Worm (Caenorhabditis elegans) whole organism, mixed stage, embryonic: Measurements from ENCODE around the gene vglu-2.
A peak's percentile ranks its signal among the peaks of the same experiment; 100 is the strongest.

Experiments used
- M03D4.4 ChIP-seq: sonication (generic microtip); optimal IDR thresholded peaks from 2 replicates; lab custom pipeline; 2017; ENCODE audit warnings: mild to moderate bottlenecking, missing genetic modification characterization, missing compliant biosample characterization
- bed-3 ChIP-seq: fragments of 200-800 bp; sonication (Bioruptor generic); optimal IDR thresholded peaks from 3 replicates; lab custom pipeline; 2018; ENCODE audit warnings: mild to moderate bottlenecking, missing genetic modification characterization, moderate library complexity, missing compliant biosample characterization
- blmp-1 ChIP-seq: fragments of 150-350 bp; optimal IDR thresholded peaks from 2 replicates; lab custom pipeline; 2014; ENCODE audit warnings: missing biosample characterization, missing genetic modification characterization
- ceh-39 ChIP-seq: fragments of 150-350 bp; optimal IDR thresholded peaks from 2 replicates; lab custom pipeline; 2014; ENCODE audit warnings: missing biosample characterization, missing genetic modification characterization
- ceh-83 ChIP-seq: fragments of 200-800 bp; sonication (Bioruptor generic); optimal IDR thresholded peaks from 2 replicates; lab custom pipeline; 2018; ENCODE audit warnings: mild to moderate bottlenecking, missing genetic modification characterization, missing compliant biosample characterization
- ces-1 ChIP-seq: fragments of 150-350 bp; optimal IDR thresholded peaks from 2 replicates; lab custom pipeline; 2014; ENCODE audit warnings: missing biosample characterization, missing genetic modification reagents, missing genetic modification characterization
- cnd-1 ChIP-seq: fragments of 200-800 bp; sonication (Bioruptor generic); optimal IDR thresholded peaks from 2 replicates; lab custom pipeline; 2018; ENCODE audit warnings: mild to moderate bottlenecking, missing genetic modification characterization, missing compliant biosample characterization
- drap-1 ChIP-seq: fragments of 200-800 bp; sonication (Bioruptor generic); optimal IDR thresholded peaks from 3 replicates; lab custom pipeline; 2018; ENCODE audit warnings: mild to moderate bottlenecking, missing genetic modification characterization, missing compliant biosample characterization
- elt-1 ChIP-seq: sonication (generic microtip); optimal IDR thresholded peaks from 2 replicates; lab custom pipeline; 2017; ENCODE audit warnings: missing genetic modification characterization, mild to moderate bottlenecking, missing compliant biosample characterization, antibody characterized with exemption, moderate library complexity, borderline replicate concordance; ENCODE audit not compliant: insufficient read depth
- elt-3 ChIP-seq: fragments of 150-350 bp; optimal IDR thresholded peaks from 2 replicates; lab custom pipeline; 2014; ENCODE audit warnings: missing biosample characterization, missing genetic modification characterization
- flh-1 ChIP-seq: fragments of 200-800 bp; sonication (Bioruptor generic); optimal IDR thresholded peaks from 2 replicates; lab custom pipeline; 2018; ENCODE audit warnings: mild to moderate bottlenecking, missing genetic modification characterization, moderate library complexity, missing compliant biosample characterization
- ham-2 ChIP-seq: fragments of 200-800 bp; sonication (Bioruptor generic); optimal IDR thresholded peaks from 2 replicates; lab custom pipeline; 2018; ENCODE audit warnings: mild to moderate bottlenecking, missing genetic modification characterization, missing compliant biosample characterization
- hlh-1 ChIP-seq: fragments of 150-350 bp; optimal IDR thresholded peaks from 2 replicates; lab custom pipeline; 2014; ENCODE audit warnings: missing biosample characterization, missing genetic modification reagents, missing genetic modification characterization
- lin-13 ChIP-seq: fragments of 150-350 bp; optimal IDR thresholded peaks from 2 replicates; lab custom pipeline; 2014; ENCODE audit warnings: missing biosample characterization, missing genetic modification characterization
- lin-32 ChIP-seq: fragments of 200-800 bp; sonication (Bioruptor generic); optimal IDR thresholded peaks from 2 replicates; lab custom pipeline; 2018; ENCODE audit warnings: mild to moderate bottlenecking, missing genetic modification characterization, missing compliant biosample characterization
- lsy-2 ChIP-seq: fragments of 150-350 bp; optimal IDR thresholded peaks from 2 replicates; lab custom pipeline; 2014; ENCODE audit warnings: missing biosample characterization, missing genetic modification characterization
- mab-5 ChIP-seq: fragments of 150-350 bp; optimal IDR thresholded peaks from 2 replicates; lab custom pipeline; 2014; ENCODE audit warnings: missing biosample characterization, missing genetic modification characterization
- mep-1 ChIP-seq: fragments of 150-350 bp; optimal IDR thresholded peaks from 2 replicates; lab custom pipeline; 2017; ENCODE audit warnings: missing biosample characterization, missing genetic modification reagents, missing genetic modification characterization, inconsistent platforms
- mls-2 ChIP-seq: sonication (generic microtip); optimal IDR thresholded peaks from 2 replicates; lab custom pipeline; 2016; ENCODE audit warnings: mild to moderate bottlenecking, missing genetic modification characterization, moderate library complexity, missing compliant biosample characterization
- nhr-12 ChIP-seq: fragments of 150-350 bp; optimal IDR thresholded peaks from 2 replicates; lab custom pipeline; 2014; ENCODE audit warnings: missing biosample characterization, missing genetic modification characterization
- nhr-2 ChIP-seq: fragments of 150-350 bp; optimal IDR thresholded peaks from 2 replicates; lab custom pipeline; 2014; ENCODE audit warnings: missing biosample characterization, missing genetic modification characterization
- nhr-237 ChIP-seq: fragments of 150-350 bp; optimal IDR thresholded peaks from 2 replicates; lab custom pipeline; 2014; ENCODE audit warnings: missing biosample characterization, missing genetic modification characterization
- nhr-28 ChIP-seq: fragments of 150-350 bp; optimal IDR thresholded peaks from 2 replicates; lab custom pipeline; 2014; ENCODE audit warnings: missing biosample characterization, missing genetic modification characterization
- pha-4 ChIP-seq: fragments of 150-350 bp; optimal IDR thresholded peaks from 2 replicates; lab custom pipeline; 2018; ENCODE audit warnings: missing biosample characterization, missing genetic modification reagents, missing genetic modification characterization
- sem-2 ChIP-seq: fragments of 200-800 bp; sonication (Bioruptor generic); optimal IDR thresholded peaks from 2 replicates; lab custom pipeline; 2018; ENCODE audit warnings: mild to moderate bottlenecking, missing genetic modification characterization, missing compliant biosample characterization
- snpc-4 ChIP-seq: fragments of 150-350 bp; optimal IDR thresholded peaks from 2 replicates; lab custom pipeline; 2014; ENCODE audit warnings: missing biosample characterization, missing genetic modification characterization
- sptf-1 ChIP-seq: sonication (generic microtip); optimal IDR thresholded peaks from 2 replicates; lab custom pipeline; 2017; ENCODE audit warnings: mild to moderate bottlenecking, missing genetic modification characterization, moderate library complexity, missing compliant biosample characterization
- tbx-8 ChIP-seq: fragments of 200-800 bp; sonication (Bioruptor generic); optimal IDR thresholded peaks from 2 replicates; lab custom pipeline; 2018; ENCODE audit warnings: mild to moderate bottlenecking, missing genetic modification characterization, moderate library complexity, missing compliant biosample characterization
- unc-120 ChIP-seq: sonication (generic microtip); optimal IDR thresholded peaks from 2 replicates; lab custom pipeline; 2017; ENCODE audit warnings: missing genetic modification characterization, missing compliant biosample characterization; ENCODE audit not compliant: poor library complexity, severe bottlenecking
- unc-39 ChIP-seq: fragments of 150-350 bp; optimal IDR thresholded peaks from 2 replicates; lab custom pipeline; 2014; ENCODE audit warnings: missing biosample characterization, missing genetic modification characterization
- unc-62 ChIP-seq: fragments of 150-350 bp; optimal IDR thresholded peaks from 2 replicates; lab custom pipeline; 2014; ENCODE audit warnings: missing biosample characterization, missing genetic modification reagents, missing genetic modification characterization
- zip-8 ChIP-seq: fragments of 150-350 bp; optimal IDR thresholded peaks from 2 replicates; lab custom pipeline; 2014; ENCODE audit warnings: missing biosample characterization, missing genetic modification characterization
- ztf-11 ChIP-seq: fragments of 150-350 bp; optimal IDR thresholded peaks from 2 replicates; lab custom pipeline; 2014; ENCODE audit warnings: missing biosample characterization, missing genetic modification characterization

vglu-2 gene

DNA sequence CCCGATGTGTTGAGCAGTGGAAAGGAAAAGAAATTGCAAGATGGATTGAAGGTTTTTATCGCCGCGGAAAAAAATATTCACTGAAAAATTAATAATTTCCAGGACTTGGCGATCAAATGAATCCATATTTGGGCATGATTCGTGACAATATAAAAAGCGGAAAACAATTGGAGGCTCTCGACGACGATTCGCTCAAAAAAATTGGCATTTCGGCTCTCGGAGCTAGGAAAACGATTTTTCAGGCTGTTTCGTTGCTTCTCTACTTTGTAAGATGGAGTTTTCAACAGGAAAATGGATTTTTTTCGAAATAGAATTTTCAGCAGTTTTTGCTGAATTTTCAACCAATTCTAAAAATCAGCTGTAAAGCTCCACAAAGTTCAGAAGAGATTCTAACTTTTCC is 23.1 kb upstream of the vglu-2 start:
- TF ChIP-seq nhr-28 (tag; lab: Kevin White, UChicago) (no peak), unc-39 (tag; lab: Kevin White, UChicago) (no peak), lin-32 (GFP tag; lab: Kevin White, UChicago) (no peak), mab-5 (tag; lab: Kevin White, UChicago) (no peak), drap-1 (GFP tag; lab: Kevin White, UChicago) (no peak), hlh-1 (tag; lab: Kevin White, UChicago) (no peak), elt-1 (tag; lab: Kevin White, UChicago) (no peak), tbx-8 (no peak), elt-3 (no peak), ceh-39 (tag; lab: Kevin White, UChicago) (no peak), ham-2 (GFP tag; lab: Kevin White, UChicago) (no peak), lin-13 (no peak), pha-4 (tag; lab: Kevin White, UChicago) (no peak), bed-3 (GFP tag; lab: Kevin White, UChicago) (no peak), ces-1 (GFP tag; lab: Kevin White, UChicago) (no peak)

DNA sequence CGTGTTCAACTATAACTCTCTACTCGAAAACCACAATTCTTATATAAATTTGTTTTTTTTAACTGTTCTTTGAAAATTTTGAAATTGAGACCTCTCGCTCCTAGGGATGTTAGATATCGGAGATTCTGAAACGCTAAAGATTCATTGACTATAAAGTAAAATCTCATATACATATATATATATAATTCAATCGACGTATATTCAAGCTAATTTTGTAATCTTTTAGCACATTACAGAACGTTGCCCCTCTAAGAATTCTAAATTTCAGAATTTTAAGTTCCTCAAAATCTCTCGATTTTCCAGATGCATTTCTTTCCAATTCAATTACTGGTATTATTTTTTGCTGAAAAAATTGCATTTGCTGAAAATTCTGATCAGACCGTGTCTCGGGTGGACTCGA is 16.1 kb upstream of the vglu-2 start, which contains the start of gene pad-2:
TSS of gene pad-2 (plus strand) at position 301 of the 400 bp plus-strand sequence.
- TF ChIP-seq blmp-1 (tag; lab: Kevin White, UChicago) (no peak), ceh-83 (GFP tag; lab: Kevin White, UChicago) (no peak), mls-2 (tag; lab: Kevin White, UChicago) (no peak), bed-3 (GFP tag; lab: Kevin White, UChicago) (no peak), mab-5 (tag; lab: Kevin White, UChicago) (no peak), unc-120 (no peak), mep-1 (tag; lab: Kevin White, UChicago) (no peak), nhr-2 (tag; lab: Kevin White, UChicago) (no peak), flh-1 (GFP tag; lab: Kevin White, UChicago) (no peak), lin-32 (GFP tag; lab: Kevin White, UChicago) (no peak), sptf-1 (tag; lab: Kevin White, UChicago) (no peak), nhr-12 (no peak), zip-8 (tag; lab: Kevin White, UChicago) (no peak), ztf-11 (tag; lab: Kevin White, UChicago) (no peak)

DNA sequence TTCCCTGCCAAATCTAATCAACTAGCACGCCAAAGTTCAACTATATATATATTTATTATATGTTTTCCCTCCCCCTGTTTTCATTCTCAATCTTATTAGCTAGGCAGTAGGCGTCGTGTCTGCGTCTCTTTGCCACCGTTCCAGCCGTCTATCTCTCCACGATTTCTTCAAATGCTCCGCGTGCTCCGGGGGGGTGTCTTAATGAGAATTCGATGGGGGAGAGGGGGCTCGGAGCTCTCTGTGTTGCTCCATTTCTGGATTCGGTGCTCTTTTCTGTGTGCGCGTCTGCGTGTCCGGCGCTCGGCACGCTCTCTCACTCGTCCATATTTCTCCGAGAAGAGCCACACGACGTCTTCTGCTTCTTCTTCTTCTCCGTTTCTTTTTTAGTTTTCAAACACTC is 10.7 kb upstream of the vglu-2 start:
- peak; percentile 69 for TF ChIP-seq mls-2 (tag; lab: Kevin White, UChicago)
- TF ChIP-seq hlh-1 (tag; lab: Kevin White, UChicago): no peak
- TF ChIP-seq M03D4.4 (tag; lab: Kevin White, UChicago): peak; percentile 38
- no peak for TF ChIP-seq bed-3 (GFP tag; lab: Kevin White, UChicago)
- peak; percentile 0 for TF ChIP-seq lsy-2 (tag; lab: Kevin White, UChicago)
- TF ChIP-seq sptf-1 (tag; lab: Kevin White, UChicago): peak; percentile 45
- peak; percentile 99 for TF ChIP-seq ces-1 (GFP tag; lab: Kevin White, UChicago)
- peak; percentile 68 for TF ChIP-seq unc-120

DNA sequence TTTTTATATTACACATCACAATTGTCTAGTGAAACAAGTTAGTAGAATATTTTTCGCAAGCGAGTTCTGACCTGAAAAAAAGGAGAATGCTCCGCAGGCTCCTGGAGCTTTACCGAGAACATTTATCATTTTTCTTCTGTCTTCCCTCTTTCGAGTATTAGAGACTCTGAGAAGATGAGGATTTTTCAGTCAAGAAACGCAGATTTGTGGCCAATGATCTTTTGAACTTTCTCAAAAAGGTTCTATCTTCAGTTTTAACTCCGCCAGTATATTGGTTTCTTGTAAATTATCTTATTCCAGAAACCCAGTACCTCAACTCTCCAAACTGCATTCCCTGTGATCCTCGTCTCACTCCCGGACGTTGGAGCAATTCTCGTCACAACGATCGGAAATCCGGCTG is 9.3 kb upstream of the vglu-2 start, which contains the start of gene K10G9.2:
TSS of gene K10G9.2 (plus strand) at position 301 of the 400 bp plus-strand sequence.
- no peak for TF ChIP-seq ceh-39 (tag; lab: Kevin White, UChicago)
- TF ChIP-seq lin-32 (GFP tag; lab: Kevin White, UChicago): no peak
- TF ChIP-seq M03D4.4 (tag; lab: Kevin White, UChicago): no peak
- no peak for TF ChIP-seq blmp-1 (tag; lab: Kevin White, UChicago)
- TF ChIP-seq lsy-2 (tag; lab: Kevin White, UChicago): no peak
- TF ChIP-seq zip-8 (tag; lab: Kevin White, UChicago): no peak
- no peak for TF ChIP-seq pha-4 (tag; lab: Kevin White, UChicago)
- no peak for TF ChIP-seq snpc-4
- TF ChIP-seq unc-39 (tag; lab: Kevin White, UChicago): no peak
- no peak for TF ChIP-seq bed-3 (GFP tag; lab: Kevin White, UChicago)
- TF ChIP-seq mab-5 (tag; lab: Kevin White, UChicago): no peak
- no peak for TF ChIP-seq unc-62 (GFP tag; lab: Kevin White, UChicago)
- no peak for TF ChIP-seq sptf-1 (tag; lab: Kevin White, UChicago)
- no peak for TF ChIP-seq sem-2
- TF ChIP-seq elt-1 (tag; lab: Kevin White, UChicago): no peak
- no peak for TF ChIP-seq ceh-83 (GFP tag; lab: Kevin White, UChicago)
- no peak for TF ChIP-seq tbx-8
- no peak for TF ChIP-seq nhr-237 (tag; lab: Kevin White, UChicago)
- no peak for TF ChIP-seq cnd-1
- no peak for TF ChIP-seq elt-3
